Worm (Caenorhabditis elegans): ENCODE measurements around the gene K01D12.9.

- no peak for TF ChIP-seq nhr-67 (tag; optimal IDR thresholded peaks at IDR 0.05)
- TF ChIP-seq lin-15B (tag; optimal IDR thresholded peaks at IDR 0.05) = no peak
- no peak for TF ChIP-seq snpc-4 (tag; optimal IDR thresholded peaks at IDR 0.05)
- no peak for TF ChIP-seq ztf-4 (tag; optimal IDR thresholded peaks at IDR 0.05)
- no peak for TF ChIP-seq aly-2 (tag; optimal IDR thresholded peaks at IDR 0.05)
- TF ChIP-seq ama-1 (optimal IDR thresholded peaks at IDR 0.05) = no peak
- TF ChIP-seq ceh-9 (tag; optimal IDR thresholded peaks at IDR 0.05) = no peak
- TF ChIP-seq zag-1 (tag; optimal IDR thresholded peaks at IDR 0.05) = no peak
Observed at ce11 chrV:12358347-12358746, 46.1 kb downstream of the K01D12.9 start, which contains the start of gene F23H12.5.

All from whole organism, L3 larva.